Worm (Caenorhabditis elegans): ENCODE results near the gene msp-78.

The msp-78 gene

ce11 chrIV:9789496-9789895, 19.6 kb downstream of the msp-78 start, which contains the start of gene T13F2.4:
Gene T13F2.4, plus strand, starts transcription at chrIV:9789796.
- TF ChIP-seq ref-1 (GFP tag; conservative IDR thresholded peaks at IDR 0.05) (no peak), ztf-23 (GFP tag; IDR thresholded peaks at IDR 0.05) (no peak), med-1 (GFP tag; optimal IDR thresholded peaks at IDR 0.05; ENCODE audit: insufficient read depth) (no peak), flt-1 (GFP tag; IDR thresholded peaks at IDR 0.05) (no peak), ztf-29 (GFP tag; IDR thresholded peaks at IDR 0.05) (no peak), cog-1 (tag; optimal IDR thresholded peaks at IDR 0.05) (no peak), klf-2 (GFP tag; conservative IDR thresholded peaks at IDR 0.05) (no peak), tab-1 (GFP tag; IDR thresholded peaks at IDR 0.05) (no peak), T22C8.4 (GFP tag; IDR thresholded peaks at IDR 0.05) (no peak)

- no peak for TF ChIP-seq med-1 (GFP tag; optimal IDR thresholded peaks at IDR 0.05; ENCODE audit: insufficient read depth)
- TF ChIP-seq flt-1 (GFP tag; IDR thresholded peaks at IDR 0.05), result no peak
- no peak for TF ChIP-seq cog-1 (tag; optimal IDR thresholded peaks at IDR 0.05)
- TF ChIP-seq ref-1 (GFP tag; conservative IDR thresholded peaks at IDR 0.05), result no peak
- TF ChIP-seq tab-1 (GFP tag; IDR thresholded peaks at IDR 0.05), result no peak
- no peak for TF ChIP-seq T22C8.4 (GFP tag; IDR thresholded peaks at IDR 0.05)
- no peak for TF ChIP-seq klf-2 (GFP tag; conservative IDR thresholded peaks at IDR 0.05)
- no peak for TF ChIP-seq ztf-23 (GFP tag; IDR thresholded peaks at IDR 0.05)
- TF ChIP-seq ztf-29 (GFP tag; IDR thresholded peaks at IDR 0.05), result no peak
These were observed 20.9 kb downstream of the msp-78 start for ce11 chrIV:9790708-9791107.

ce11 chrIV:9795250-9795649, 25.4 kb downstream of the msp-78 start:
- TF ChIP-seq ztf-23 (GFP tag; IDR thresholded peaks at IDR 0.05) (no peak), klf-2 (GFP tag; conservative IDR thresholded peaks at IDR 0.05) (no peak), cog-1 (tag; optimal IDR thresholded peaks at IDR 0.05) (no peak), med-1 (GFP tag; optimal IDR thresholded peaks at IDR 0.05; ENCODE audit: insufficient read depth) (no peak), ztf-29 (GFP tag; IDR thresholded peaks at IDR 0.05) (no peak), T22C8.4 (GFP tag; IDR thresholded peaks at IDR 0.05) (no peak), flt-1 (GFP tag; IDR thresholded peaks at IDR 0.05) (no peak)

- no peak for TF ChIP-seq med-1 (GFP tag; optimal IDR thresholded peaks at IDR 0.05; ENCODE audit: insufficient read depth)
- TF ChIP-seq T22C8.4 (GFP tag; IDR thresholded peaks at IDR 0.05), result no peak
- TF ChIP-seq ref-1 (GFP tag; conservative IDR thresholded peaks at IDR 0.05), result no peak
- no peak for TF ChIP-seq ztf-23 (GFP tag; IDR thresholded peaks at IDR 0.05)
- TF ChIP-seq klf-2 (GFP tag; conservative IDR thresholded peaks at IDR 0.05), result no peak
- no peak for TF ChIP-seq flt-1 (GFP tag; IDR thresholded peaks at IDR 0.05)
- TF ChIP-seq cog-1 (tag; optimal IDR thresholded peaks at IDR 0.05), result no peak
- TF ChIP-seq ztf-29 (GFP tag; IDR thresholded peaks at IDR 0.05), result no peak
- TF ChIP-seq tab-1 (GFP tag; IDR thresholded peaks at IDR 0.05), result no peak
These were observed 26.6 kb downstream of the msp-78 start, which contains the start of gene pis-1 for ce11 chrIV:9796494-9796893. Gene pis-1, minus strand, starts transcription at chrIV:9796594.

- no peak for TF ChIP-seq cog-1 (tag; optimal IDR thresholded peaks at IDR 0.05)
- TF ChIP-seq ref-1 (GFP tag; conservative IDR thresholded peaks at IDR 0.05), result no peak
- TF ChIP-seq flt-1 (GFP tag; IDR thresholded peaks at IDR 0.05), result no peak
- TF ChIP-seq med-1 (GFP tag; optimal IDR thresholded peaks at IDR 0.05; ENCODE audit: insufficient read depth), result no peak
These were observed 27.6 kb downstream of the msp-78 start, which contains the start of gene T13F2.2 for ce11 chrIV:9797304-9798003. Gene T13F2.2, minus strand, starts transcription at chrIV:9797354.

ce11 chrIV:9798307-9798706, 28.5 kb downstream of the msp-78 start:
- TF ChIP-seq ztf-29 (GFP tag; IDR thresholded peaks at IDR 0.05), result no peak
- no peak for TF ChIP-seq T22C8.4 (GFP tag; IDR thresholded peaks at IDR 0.05)
- no peak for TF ChIP-seq tab-1 (GFP tag; IDR thresholded peaks at IDR 0.05)
- TF ChIP-seq ztf-23 (GFP tag; IDR thresholded peaks at IDR 0.05), result no peak
- TF ChIP-seq klf-2 (GFP tag; conservative IDR thresholded peaks at IDR 0.05), result no peak
- no peak for TF ChIP-seq ref-1 (GFP tag; conservative IDR thresholded peaks at IDR 0.05)

- no peak for TF ChIP-seq ztf-23 (GFP tag; IDR thresholded peaks at IDR 0.05)
- no peak for TF ChIP-seq klf-2 (GFP tag; conservative IDR thresholded peaks at IDR 0.05)
- no peak for TF ChIP-seq ztf-29 (GFP tag; IDR thresholded peaks at IDR 0.05)
- TF ChIP-seq med-1 (GFP tag; optimal IDR thresholded peaks at IDR 0.05; ENCODE audit: insufficient read depth), result no peak
- no peak for TF ChIP-seq ref-1 (GFP tag; conservative IDR thresholded peaks at IDR 0.05)
- TF ChIP-seq flt-1 (GFP tag; IDR thresholded peaks at IDR 0.05), result no peak
- TF ChIP-seq cog-1 (tag; optimal IDR thresholded peaks at IDR 0.05), result no peak
- no peak for TF ChIP-seq tab-1 (GFP tag; IDR thresholded peaks at IDR 0.05)
- TF ChIP-seq T22C8.4 (GFP tag; IDR thresholded peaks at IDR 0.05), result no peak
These were observed 29.3 kb downstream of the msp-78 start, which contains the start of gene fat-4 for ce11 chrIV:9799129-9799528. Gene fat-4, plus strand, starts transcription at chrIV:9799429.

- TF ChIP-seq cog-1 (tag; optimal IDR thresholded peaks at IDR 0.05) (no peak), ztf-23 (GFP tag; IDR thresholded peaks at IDR 0.05) (no peak), ref-1 (GFP tag; conservative IDR thresholded peaks at IDR 0.05) (no peak), T22C8.4 (GFP tag; IDR thresholded peaks at IDR 0.05) (no peak), ztf-29 (GFP tag; IDR thresholded peaks at IDR 0.05) (no peak), klf-2 (GFP tag; conservative IDR thresholded peaks at IDR 0.05) (no peak), med-1 (GFP tag; optimal IDR thresholded peaks at IDR 0.05; ENCODE audit: insufficient read depth) (no peak), tab-1 (GFP tag; IDR thresholded peaks at IDR 0.05) (no peak), flt-1 (GFP tag; IDR thresholded peaks at IDR 0.05) (no peak)
These were observed 29.8 kb downstream of the msp-78 start for ce11 chrIV:9799664-9800063.

- no peak for TF ChIP-seq T22C8.4 (GFP tag; IDR thresholded peaks at IDR 0.05)
- TF ChIP-seq med-1 (GFP tag; optimal IDR thresholded peaks at IDR 0.05; ENCODE audit: insufficient read depth), result no peak
- no peak for TF ChIP-seq ztf-29 (GFP tag; IDR thresholded peaks at IDR 0.05)
- no peak for TF ChIP-seq cog-1 (tag; optimal IDR thresholded peaks at IDR 0.05)
- no peak for TF ChIP-seq tab-1 (GFP tag; IDR thresholded peaks at IDR 0.05)
- TF ChIP-seq klf-2 (GFP tag; conservative IDR thresholded peaks at IDR 0.05), result no peak
- no peak for TF ChIP-seq ztf-23 (GFP tag; IDR thresholded peaks at IDR 0.05)
- no peak for TF ChIP-seq ref-1 (GFP tag; conservative IDR thresholded peaks at IDR 0.05)
- TF ChIP-seq flt-1 (GFP tag; IDR thresholded peaks at IDR 0.05), result no peak
These were observed 31.6 kb downstream of the msp-78 start for ce11 chrIV:9801418-9801817.

All from whole organism, midembryonic.